Worm (Caenorhabditis elegans): ENCODE results near the gene sbds-1.

ce11 chrIII:654365-654764 lies 16.1 kb upstream of the sbds-1 start:
- TF ChIP-seq him-1 (tag; optimal IDR thresholded peaks at IDR 0.05) (no peak), dao-5 (tag; optimal IDR thresholded peaks at IDR 0.05) (no peak)
